Fruit fly (Drosophila melanogaster) whole organism, embryonic: Measurements from ENCODE around the gene Ror.

Source experiments
- CG11723 ChIP-seq: fragments of 200-800 bp; sonication (Bioruptor generic); optimal IDR thresholded peaks from 2 replicates; lab custom pipeline; 2017; ENCODE audit warnings: missing biosample characterization, mild to moderate bottlenecking, missing genetic modification characterization
- CG12155 ChIP-seq: fragments of 200-800 bp; sonication (Bioruptor generic); optimal IDR thresholded peaks from 3 replicates; lab custom pipeline; 2016; ENCODE audit warnings: missing biosample characterization, missing genetic modification characterization
- CG12659 ChIP-seq: fragments of 200-800 bp; sonication (Bioruptor generic); optimal IDR thresholded peaks from 3 replicates; lab custom pipeline; 2017; ENCODE audit warnings: mild to moderate bottlenecking, missing biosample characterization, missing genetic modification reagents, missing genetic modification characterization
- CG13287 ChIP-seq: fragments of 200-800 bp; sonication (Bioruptor generic); IDR thresholded peaks from 2 replicates; pipeline ENCODE4 v1.3.6; 2022; ENCODE audit warnings: missing biosample characterization, missing genetic modification characterization; ENCODE audit not compliant: partially characterized antibody
- CG13424 ChIP-seq: fragments of 200-800 bp; sonication (Bioruptor generic); optimal IDR thresholded peaks from 2 replicates; lab custom pipeline; 2019; ENCODE audit warnings: missing biosample characterization, mild to moderate bottlenecking, missing genetic modification characterization, moderate library complexity
- CG15479 ChIP-seq: fragments of 200-800 bp; sonication (Bioruptor generic); optimal IDR thresholded peaks from 3 replicates; lab custom pipeline; 2019; ENCODE audit warnings: missing biosample characterization, mild to moderate bottlenecking, missing genetic modification characterization, moderate library complexity
- CG17186 ChIP-seq: fragments of 200-800 bp; sonication (Bioruptor generic); optimal IDR thresholded peaks from 3 replicates; lab custom pipeline; 2017; ENCODE audit warnings: missing biosample characterization, missing genetic modification reagents, missing genetic modification characterization
- CG17328 ChIP-seq: fragments of 200-800 bp; sonication (Bioruptor generic); IDR thresholded peaks from 2 replicates; pipeline ENCODE4 v1.3.6; 2022; ENCODE audit warnings: missing biosample characterization, missing genetic modification characterization
- CG17802 ChIP-seq: fragments of 200-800 bp; sonication (Bioruptor generic); optimal IDR thresholded peaks from 2 replicates; lab custom pipeline; 2018; ENCODE audit warnings: missing biosample characterization, mild to moderate bottlenecking, missing genetic modification characterization, moderate library complexity
- CG2712 ChIP-seq: fragments of 200-800 bp; optimal IDR thresholded peaks from 3 replicates; lab custom pipeline; 2019; ENCODE audit warnings: missing biosample characterization, mild to moderate bottlenecking, missing genetic modification characterization, moderate library complexity
- CG30020 ChIP-seq: fragments of 200-800 bp; optimal IDR thresholded peaks from 2 replicates; lab custom pipeline; 2019; ENCODE audit warnings: missing biosample characterization, mild to moderate bottlenecking, missing genetic modification characterization, moderate library complexity
- CG31441 ChIP-seq: fragments of 200-800 bp; sonication (Bioruptor generic); IDR thresholded peaks from 2 replicates; pipeline ENCODE4 v1.3.6; 2022; ENCODE audit warnings: missing biosample characterization, missing genetic modification characterization
- CG33557 ChIP-seq: fragments of 200-800 bp; sonication (Bioruptor generic); optimal IDR thresholded peaks from 2 replicates; lab custom pipeline; 2019; ENCODE audit warnings: missing biosample characterization, mild to moderate bottlenecking, missing genetic modification characterization, moderate library complexity
- CG34224 ChIP-seq: fragments of 200-800 bp; sonication (Bioruptor generic); IDR thresholded peaks from 3 replicates; pipeline ENCODE4 v1.3.6; 2022; ENCODE audit warnings: missing biosample characterization, missing genetic modification characterization; ENCODE audit not compliant: partially characterized antibody
- CG7786 ChIP-seq: fragments of 200-800 bp; sonication (Bioruptor generic); optimal IDR thresholded peaks from 2 replicates; lab custom pipeline; 2016; ENCODE audit warnings: missing biosample characterization, missing genetic modification characterization
- CG8290 ChIP-seq, 3 experiments: fragments of 200-800 bp; sonication (Bioruptor generic); optimal IDR thresholded peaks; 2 replicates each; lab custom pipeline; 2016 to 2019; ENCODE audit warnings: missing biosample characterization in 3 of 3, missing genetic modification characterization in 3 of 3, mild to moderate bottlenecking in 2 of 3, moderate library complexity in 1 of 3
- CG8478 ChIP-seq: fragments of >200 bp; optimal IDR thresholded peaks from 2 replicates; lab custom pipeline; 2018
- Chrac-16 ChIP-seq: fragments of 200-800 bp; sonication (Bioruptor generic); optimal IDR thresholded peaks from 3 replicates; lab custom pipeline; 2016; ENCODE audit warnings: missing biosample characterization, missing genetic modification characterization
- D19A ChIP-seq: fragments of 200-800 bp; optimal IDR thresholded peaks from 3 replicates; lab custom pipeline; 2019; ENCODE audit warnings: missing biosample characterization, mild to moderate bottlenecking, missing genetic modification characterization, moderate library complexity
- Hmx ChIP-seq: fragments of 200-800 bp; sonication (Bioruptor generic); optimal IDR thresholded peaks from 2 replicates; lab custom pipeline; 2016; ENCODE audit warnings: missing biosample characterization, missing genetic modification characterization
- Lpt ChIP-seq: fragments of >200 bp; optimal IDR thresholded peaks from 2 replicates; lab custom pipeline; 2018; ENCODE audit warnings: missing biosample characterization, missing genetic modification characterization
- Sin3A ChIP-seq: fragments of >200 bp; optimal IDR thresholded peaks from 2 replicates; lab custom pipeline; 2018
- Sox100B ChIP-seq: fragments of 200-800 bp; sonication (Bioruptor generic); optimal IDR thresholded peaks from 3 replicates; lab custom pipeline; 2018; ENCODE audit warnings: missing biosample characterization, mild to moderate bottlenecking, missing genetic modification characterization
- Sry-δ ChIP-seq: fragments of 200-800 bp; sonication (Bioruptor generic); optimal IDR thresholded peaks from 2 replicates; lab custom pipeline; 2016; ENCODE audit warnings: missing biosample characterization, missing genetic modification characterization
- ato ChIP-seq: fragments of 200-800 bp; sonication (Bioruptor generic); IDR thresholded peaks from 2 replicates; pipeline ENCODE4 v1.3.6; 2022; ENCODE audit warnings: missing biosample characterization, missing genetic modification characterization; ENCODE audit not compliant: partially characterized antibody
- da ChIP-seq: fragments of 200-800 bp; sonication (Bioruptor generic); optimal IDR thresholded peaks from 2 replicates; lab custom pipeline; 2016; ENCODE audit warnings: missing biosample characterization, missing genetic modification characterization
- dm ChIP-seq: fragments of 200-800 bp; sonication (Bioruptor generic); optimal IDR thresholded peaks from 3 replicates; lab custom pipeline; 2016; ENCODE audit warnings: missing biosample characterization, missing genetic modification characterization
- dmrt99B ChIP-seq: fragments of 200-800 bp; sonication (Bioruptor generic); optimal IDR thresholded peaks from 2 replicates; lab custom pipeline; 2018; ENCODE audit warnings: missing biosample characterization, mild to moderate bottlenecking, missing genetic modification characterization, moderate library complexity
- ems ChIP-seq: fragments of 200-800 bp; sonication (Bioruptor generic); optimal IDR thresholded peaks from 3 replicates; lab custom pipeline; 2016; ENCODE audit warnings: missing biosample characterization, missing genetic modification characterization
- gce ChIP-seq: fragments of 200-800 bp; sonication (Bioruptor generic); IDR thresholded peaks from 3 replicates; pipeline ENCODE4 v1.3.6; 2022; ENCODE audit warnings: missing biosample characterization, missing genetic modification characterization
- gfzf ChIP-seq: fragments of 200-800 bp; sonication (Bioruptor generic); optimal IDR thresholded peaks from 2 replicates; lab custom pipeline; 2016; ENCODE audit warnings: missing biosample characterization, mild to moderate bottlenecking, missing genetic modification characterization, moderate library complexity
- grn ChIP-seq: fragments of 200-800 bp; sonication (Bioruptor generic); optimal IDR thresholded peaks from 3 replicates; lab custom pipeline; 2017; ENCODE audit warnings: missing biosample characterization, missing genetic modification characterization
- hbn ChIP-seq: fragments of 200-800 bp; sonication (Bioruptor generic); IDR thresholded peaks from 2 replicates; pipeline ENCODE4 v1.3.6; 2022; ENCODE audit warnings: missing biosample characterization, missing genetic modification characterization; ENCODE audit not compliant: partially characterized antibody
- hth ChIP-seq: fragments of >200 bp; optimal IDR thresholded peaks from 2 replicates; lab custom pipeline; 2017; ENCODE audit warnings: inconsistent platforms
- knrl ChIP-seq: fragments of 200-800 bp; sonication (Bioruptor generic); IDR thresholded peaks from 3 replicates; pipeline ENCODE4 v1.3.6; 2022; ENCODE audit warnings: missing biosample characterization, missing genetic modification characterization; ENCODE audit not compliant: partially characterized antibody
- mam ChIP-seq: fragments of 200-800 bp; sonication (Bioruptor generic); optimal IDR thresholded peaks from 3 replicates; lab custom pipeline; 2016; ENCODE audit warnings: missing biosample characterization, missing genetic modification characterization
- nom ChIP-seq: fragments of 200-800 bp; sonication (Bioruptor generic); optimal IDR thresholded peaks from 2 replicates; lab custom pipeline; 2017; ENCODE audit warnings: missing biosample characterization, missing genetic modification characterization, mild to moderate bottlenecking, moderate library complexity, missing genetic modification reagents
- otp ChIP-seq: fragments of 200-800 bp; sonication (Bioruptor generic); IDR thresholded peaks from 3 replicates; pipeline ENCODE4, ENCODE4 v1.3.6; 2022; ENCODE audit warnings: missing biosample characterization, missing genetic modification characterization
- pnt ChIP-seq: fragments of 200-800 bp; sonication (Bioruptor generic); optimal IDR thresholded peaks from 3 replicates; lab custom pipeline; 2016; ENCODE audit warnings: missing biosample characterization, missing genetic modification characterization
- pzg ChIP-seq: fragments of 200-800 bp; sonication (Bioruptor generic); optimal IDR thresholded peaks from 3 replicates; lab custom pipeline; 2018; ENCODE audit warnings: missing biosample characterization, mild to moderate bottlenecking, missing genetic modification characterization, moderate library complexity
- row ChIP-seq: fragments of 200-800 bp; sonication (Bioruptor generic); IDR thresholded peaks from 3 replicates; pipeline ENCODE4 v1.3.6; 2022; ENCODE audit warnings: missing biosample characterization, missing genetic modification characterization
- sens ChIP-seq: fragments of 200-800 bp; sonication (Bioruptor generic); peaks from one replicate; lab custom pipeline; 2016; ENCODE audit warnings: missing biosample characterization, missing genetic modification characterization
- sim ChIP-seq: fragments of 200-800 bp; sonication (Bioruptor generic); IDR thresholded peaks from 2 replicates; pipeline ENCODE4 v1.3.6; 2022; ENCODE audit warnings: missing biosample characterization, missing genetic modification characterization
- ssp ChIP-seq: fragments of 200-800 bp; sonication (Bioruptor generic); IDR thresholded peaks from 2 replicates; pipeline ENCODE4 v1.3.6; 2022; ENCODE audit warnings: missing biosample characterization, missing genetic modification characterization
- wek ChIP-seq: fragments of 200-800 bp; sonication (Bioruptor generic); optimal IDR thresholded peaks from 3 replicates; lab custom pipeline; 2018; ENCODE audit warnings: missing biosample characterization, mild to moderate bottlenecking, missing genetic modification characterization, moderate library complexity

The Ror gene

dm6 chr2L:10232152-10232816 is 19.4 kb upstream of the Ror start, which contains the start of gene eEF1delta (continued):
- peak; percentile 14; the same call in 1 of the 2 replicates for TF ChIP-seq hbn (GFP tag; lab: Robert Waterston, UW)
- TF ChIP-seq CG30020 (tag; lab: Kevin White, UChicago), result peak; percentile 97
- peak; percentile 55; the same call in 1 of the 3 replicates for TF ChIP-seq CG34224 (GFP tag; lab: Robert Waterston, UW)
- TF ChIP-seq pzg (GFP tag; lab: Kevin White, UChicago), result peak; percentile 48
- TF ChIP-seq CG13287 (GFP tag; lab: Robert Waterston, UW), result peak; percentile 25; the same call in 1 of the 2 replicates
- TF ChIP-seq Sin3A (lab: Kevin White, UChicago), result peak; percentile 18
- peak; percentile 68 for TF ChIP-seq row
- peak; percentile 45 for TF ChIP-seq dm (GFP tag; lab: Kevin White, UChicago)
- TF ChIP-seq CG11723 (GFP tag; lab: Kevin White, UChicago), result peak; percentile 55
- TF ChIP-seq knrl, result 0 out of 3 replicates have a peak, but pooled peaks have one; percentile 25
- peak; percentile 45 for TF ChIP-seq CG15479 (GFP tag; lab: Kevin White, UChicago)
- TF ChIP-seq Hmx (GFP tag; lab: Kevin White, UChicago), result no peak
- peak; percentile 93 for TF ChIP-seq ssp (GFP tag; lab: Robert Waterston, UW)
- peak; percentile 53 for TF ChIP-seq CG12659
- TF ChIP-seq Sry-δ, result peak; percentile 30
- TF ChIP-seq, all 482 proteins: peak for 37

dm6 chr2L:10232827-10233226 is 18.8 kb upstream of the Ror start:
- TF ChIP-seq otp (GFP tag; lab: Robert Waterston, UW) (no peak), Sry-δ (no peak), D19A (tag; lab: Kevin White, UChicago) (peak; percentile 62), Hmx (GFP tag; lab: Kevin White, UChicago) (peak; percentile 11), sens (peak; percentile 48)

DNA sequence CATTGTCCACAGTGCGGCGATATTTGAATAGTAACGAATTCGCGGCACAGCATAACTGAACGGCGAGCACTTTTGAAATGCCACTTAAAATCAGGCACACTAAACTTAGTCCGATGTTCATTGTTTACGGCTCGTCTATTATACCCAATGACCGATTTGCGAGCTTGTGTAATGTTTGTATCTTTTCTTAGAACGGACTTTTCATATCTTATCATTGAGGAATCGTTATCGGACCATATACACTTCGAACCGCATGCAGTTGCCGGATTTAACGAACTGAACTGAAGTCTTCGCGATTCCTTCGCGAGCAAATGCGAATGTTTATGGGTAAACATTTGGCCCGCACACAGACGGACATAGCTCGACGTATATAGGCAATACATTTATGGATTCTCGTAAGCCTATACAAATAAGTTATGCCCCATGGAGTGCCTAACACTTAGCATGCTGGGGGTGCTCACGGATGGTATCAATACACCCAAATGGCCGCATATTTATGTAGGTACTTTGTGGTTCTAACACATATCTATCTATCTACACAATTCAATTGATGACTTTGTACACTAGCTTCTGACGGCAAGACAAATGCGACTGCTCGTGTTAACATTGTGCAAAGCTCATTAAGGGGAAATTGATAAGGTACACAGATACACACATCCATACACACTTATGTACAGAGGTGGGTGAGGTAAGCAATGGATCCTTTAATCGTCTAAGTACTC is 13.8 kb upstream of the Ror start, which contains the start of gene mthl15:
TSS of gene mthl15 (minus strand) at position 593 of the 722 bp plus-strand sequence.
- TF ChIP-seq CG31441 (GFP tag; lab: Robert Waterston, UW) (no peak), Sox100B (peak; percentile 10), wek (GFP tag; lab: Kevin White, UChicago) (peak; percentile 48), Chrac-16 (GFP tag; lab: Kevin White, UChicago) (no peak), da (GFP tag; lab: Kevin White, UChicago) (no peak), CG12155 (GFP tag; lab: Kevin White, UChicago) (no peak), CG17186 (GFP tag; lab: Kevin White, UChicago) (no peak), CG2712 (no peak), CG17802 (tag; lab: Kevin White, UChicago) (peak; percentile 20), CG8290 (GFP tag; optimal IDR thresholded peaks at IDR 0.05; lab: Kevin White, UChicago) (no peak), CG8290 (tag; optimal IDR thresholded peaks at IDR 0.05; lab: Kevin White, UChicago) (peak in 1 of 2 experiments; percentile 44), mam (no peak), grn (peak; percentile 28), ato (GFP tag; lab: Robert Waterston, UW) (no peak), CG8478 (no peak), CG33557 (GFP tag; lab: Kevin White, UChicago) (peak; percentile 36), CG12659 (peak; percentile 38), CG7786 (no peak), dmrt99B (tag; lab: Kevin White, UChicago) (no peak), Lpt (GFP tag; lab: Kevin White, UChicago) (no peak), CG17328 (GFP tag; lab: Robert Waterston, UW) (0 out of 2 replicates have a peak, but pooled peaks have one; percentile 29), nom (GFP tag; lab: Kevin White, UChicago) (no peak), hth (lab: Kevin White, UChicago) (no peak), pnt (no peak), ems (GFP tag; lab: Kevin White, UChicago) (no peak), gce (GFP tag; lab: Robert Waterston, UW) (no peak), CG13424 (tag; lab: Kevin White, UChicago) (peak; percentile 9), sim (GFP tag; lab: Robert Waterston, UW) (no peak), gfzf (GFP tag; lab: Kevin White, UChicago) (no peak)
